Worm (Caenorhabditis elegans): Measurements from ENCODE around the gene Y45F3A.4.

Gene Y45F3A.4

DNA sequence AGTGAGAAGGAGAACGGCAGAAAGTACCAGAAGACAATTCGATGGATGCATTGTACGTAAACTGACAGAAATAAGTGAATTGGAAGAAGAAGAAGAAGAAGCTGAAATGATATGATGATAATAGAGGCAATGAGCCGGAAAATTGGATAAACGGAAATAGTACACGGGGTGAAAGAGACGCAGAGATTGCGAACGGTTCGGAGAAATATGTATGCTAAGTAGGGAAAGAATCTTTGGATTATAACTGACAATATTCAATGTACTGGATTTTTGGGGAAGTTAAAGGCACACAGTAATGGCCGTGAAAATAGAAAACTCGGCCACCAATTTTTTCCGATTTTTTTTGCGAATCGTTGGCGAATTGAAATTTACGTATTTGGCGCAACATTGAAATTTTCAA lies at the start of gene Y45F3A.4:
Gene Y45F3A.4, minus strand, starts transcription at position 101 of the 400 bp plus-strand sequence.
- TF ChIP-seq C34F6.9 (tag; optimal IDR thresholded peaks at IDR 0.05), result no peak
- no peak for TF ChIP-seq Y55F3AM.14 (GFP tag; optimal IDR thresholded peaks at IDR 0.05)

DNA sequence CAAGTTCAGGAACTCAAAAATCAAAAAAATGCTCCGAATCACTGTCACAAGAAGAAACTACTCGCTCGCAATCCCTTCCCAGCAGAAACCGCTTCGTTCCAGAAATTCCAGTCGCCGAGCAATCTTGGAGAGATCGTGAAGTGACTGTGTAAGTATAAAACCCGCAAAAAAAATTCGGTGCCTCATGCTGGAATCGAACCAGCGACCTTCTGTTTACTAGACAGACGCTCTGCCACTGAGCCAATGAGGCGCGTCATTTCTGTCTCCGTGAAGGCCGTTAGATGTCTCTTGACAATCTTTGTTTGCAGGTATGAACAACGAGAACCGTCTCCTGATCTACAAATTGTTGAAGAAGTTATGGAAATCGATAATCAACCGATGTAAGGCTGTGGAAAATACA lies 49.3 kb upstream of the Y45F3A.4 start:
- TF ChIP-seq lin-13 (GFP tag; optimal IDR thresholded peaks at IDR 0.05), result peak; percentile 2
- TF ChIP-seq unc-55 (GFP tag; optimal IDR thresholded peaks at IDR 0.05), result peak; percentile 12
- TF ChIP-seq R02D3.7 (tag; optimal IDR thresholded peaks at IDR 0.05), result no peak
- peak; percentile 47 for TF ChIP-seq fos-1 (tag; optimal IDR thresholded peaks at IDR 0.05)
- no peak for TF ChIP-seq blmp-1 (tag; optimal IDR thresholded peaks at IDR 0.05; ENCODE audit: insufficient read depth)
- no peak for TF ChIP-seq ZK546.5 (tag; optimal IDR thresholded peaks at IDR 0.05)
- no peak for TF ChIP-seq nhr-12 (tag; optimal IDR thresholded peaks at IDR 0.05)
- no peak for TF ChIP-seq ama-1 (optimal IDR thresholded peaks at IDR 0.05)
- peak; percentile 73 for TF ChIP-seq nhr-129 (tag; optimal IDR thresholded peaks at IDR 0.05)
- TF ChIP-seq elt-1 (tag; optimal IDR thresholded peaks at IDR 0.05), result no peak
- no peak for TF ChIP-seq zag-1 (tag; optimal IDR thresholded peaks at IDR 0.05)
- no peak for TF ChIP-seq mbf-1 (tag; optimal IDR thresholded peaks at IDR 0.05)
- peak; percentile 10 for TF ChIP-seq F13H6.1 (tag; optimal IDR thresholded peaks at IDR 0.05)
- peak; percentile 22 for TF ChIP-seq sma-9 (GFP tag; optimal IDR thresholded peaks at IDR 0.05)
- no peak for TF ChIP-seq sma-9 (tag; optimal IDR thresholded peaks at IDR 0.05)
- no peak for TF ChIP-seq dmd-4 (tag; optimal IDR thresholded peaks at IDR 0.05)
- TF ChIP-seq nhr-21 (tag; optimal IDR thresholded peaks at IDR 0.05), result peak; percentile 17
- peak; percentile 39 for TF ChIP-seq gmeb-1 (tag; optimal IDR thresholded peaks at IDR 0.05)
- TF ChIP-seq nhr-77 (tag; optimal IDR thresholded peaks at IDR 0.05), result no peak
- TF ChIP-seq nhr-11 (tag; optimal IDR thresholded peaks at IDR 0.05), result no peak
- peak; percentile 17 for TF ChIP-seq nhr-25 (tag; optimal IDR thresholded peaks at IDR 0.05)
- TF ChIP-seq C34F6.9 (tag; optimal IDR thresholded peaks at IDR 0.05), result peak; percentile 26
- peak; percentile 41 for TF ChIP-seq sma-3 (GFP tag; optimal IDR thresholded peaks at IDR 0.05)
- no peak for TF ChIP-seq mdl-1 (tag; optimal IDR thresholded peaks at IDR 0.05)
- no peak for TF ChIP-seq skn-1 (tag; optimal IDR thresholded peaks at IDR 0.05)
- TF ChIP-seq ceh-16 (tag; optimal IDR thresholded peaks at IDR 0.05), result no peak
- TF ChIP-seq aly-2 (tag; optimal IDR thresholded peaks at IDR 0.05), result no peak
- TF ChIP-seq nhr-6 (tag; optimal IDR thresholded peaks at IDR 0.05), result no peak
- TF ChIP-seq lsy-2 (tag; optimal IDR thresholded peaks at IDR 0.05), result peak in 1 of 2 experiments; percentile 47

DNA sequence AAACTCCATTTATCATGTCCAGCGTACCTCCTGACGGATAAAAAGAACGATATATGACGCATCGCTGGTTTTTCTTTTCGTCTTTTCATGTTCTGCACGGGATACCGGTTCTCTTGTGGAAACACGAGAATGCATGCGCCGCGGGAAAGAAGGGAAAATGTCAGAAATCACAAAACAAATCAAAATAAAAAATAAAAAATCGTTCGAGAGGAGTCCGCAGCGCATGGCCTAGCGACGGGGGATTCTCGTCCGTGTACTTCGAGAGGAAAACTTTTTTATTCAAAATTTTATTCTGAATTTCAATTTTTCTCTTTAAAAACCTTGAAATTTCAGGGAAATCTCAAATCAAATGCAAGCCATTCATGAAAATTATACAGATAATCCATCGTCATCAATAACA lies 46.0 kb upstream of the Y45F3A.4 start, which contains the start of the genes lron-10 and hpr-9:
Gene lron-10, minus strand, starts transcription at position 162 of the 400 bp plus-strand sequence.
Gene hpr-9, plus strand, starts transcription at position 344 of the 400 bp plus-strand sequence.
- TF ChIP-seq elt-3 (tag; optimal IDR thresholded peaks at IDR 0.05) (no peak), nhr-12 (tag; optimal IDR thresholded peaks at IDR 0.05) (no peak), unc-39 (tag; optimal IDR thresholded peaks at IDR 0.05) (no peak), mab-5 (tag; optimal IDR thresholded peaks at IDR 0.05) (no peak), elt-1 (tag; optimal IDR thresholded peaks at IDR 0.05) (no peak), ama-1 (optimal IDR thresholded peaks at IDR 0.05) (no peak), nhr-11 (tag; optimal IDR thresholded peaks at IDR 0.05) (no peak), gmeb-1 (tag; optimal IDR thresholded peaks at IDR 0.05) (peak; percentile 87), R02D3.7 (tag; optimal IDR thresholded peaks at IDR 0.05) (no peak), dmd-4 (tag; optimal IDR thresholded peaks at IDR 0.05) (no peak), nhr-129 (tag; optimal IDR thresholded peaks at IDR 0.05) (peak; percentile 31), lin-39 (tag; optimal IDR thresholded peaks at IDR 0.05) (no peak), sma-3 (GFP tag; optimal IDR thresholded peaks at IDR 0.05) (peak; percentile 93), alr-1 (tag; optimal IDR thresholded peaks at IDR 0.05) (no peak), ztf-4 (tag; optimal IDR thresholded peaks at IDR 0.05) (peak; percentile 37), ceh-16 (tag; optimal IDR thresholded peaks at IDR 0.05) (no peak), nhr-10 (tag; optimal IDR thresholded peaks at IDR 0.05) (no peak), peb-1 (tag; optimal IDR thresholded peaks at IDR 0.05) (no peak), ZK546.5 (tag; optimal IDR thresholded peaks at IDR 0.05) (no peak), aly-2 (tag; optimal IDR thresholded peaks at IDR 0.05) (no peak), Y55F3AM.14 (GFP tag; optimal IDR thresholded peaks at IDR 0.05) (peak; percentile 70), sem-4 (tag; optimal IDR thresholded peaks at IDR 0.05) (peak; percentile 79), unc-62 (GFP tag; optimal IDR thresholded peaks at IDR 0.05) (no peak), mbf-1 (tag; optimal IDR thresholded peaks at IDR 0.05) (no peak), unc-55 (GFP tag; optimal IDR thresholded peaks at IDR 0.05) (peak; percentile 69), fos-1 (tag; optimal IDR thresholded peaks at IDR 0.05) (peak; percentile 70), egl-27 (tag; optimal IDR thresholded peaks at IDR 0.05) (peak; percentile 70), nhr-6 (tag; optimal IDR thresholded peaks at IDR 0.05) (no peak), lsy-2 (tag; optimal IDR thresholded peaks at IDR 0.05) (peak; percentile 54 to 85), ztf-1 (GFP tag; conservative IDR thresholded peaks at IDR 0.05) (no peak), mdl-1 (tag; optimal IDR thresholded peaks at IDR 0.05) (peak in 1 of 2 experiments; percentile 1), blmp-1 (tag; optimal IDR thresholded peaks at IDR 0.05; ENCODE audit: insufficient read depth) (peak; percentile 46), snpc-4 (tag; optimal IDR thresholded peaks at IDR 0.05) (peak; percentile 50), lin-13 (GFP tag; optimal IDR thresholded peaks at IDR 0.05) (peak; percentile 68), C34F6.9 (tag; optimal IDR thresholded peaks at IDR 0.05) (peak; percentile 69), nhr-23 (tag; optimal IDR thresholded peaks at IDR 0.05) (no peak), nhr-77 (tag; optimal IDR thresholded peaks at IDR 0.05) (no peak), lin-11 (tag; optimal IDR thresholded peaks at IDR 0.05) (peak; percentile 28), nhr-21 (tag; optimal IDR thresholded peaks at IDR 0.05) (peak; percentile 89), F13H6.1 (tag; optimal IDR thresholded peaks at IDR 0.05) (peak; percentile 75), sma-9 (GFP tag; optimal IDR thresholded peaks at IDR 0.05) (peak; percentile 81), sma-9 (tag; optimal IDR thresholded peaks at IDR 0.05) (no peak), crh-2 (tag; optimal IDR thresholded peaks at IDR 0.05) (peak; percentile 73), zag-1 (tag; optimal IDR thresholded peaks at IDR 0.05) (no peak), skn-1 (tag; optimal IDR thresholded peaks at IDR 0.05) (no peak)
